Worm (Caenorhabditis elegans) whole organism, L4/young adult: Measurements from ENCODE around the gene srxa-1.

Experiments
- W03F9.2 ChIP-seq: fragments of 150-350 bp; optimal IDR thresholded peaks from 2 replicates; lab custom pipeline; 2014; ENCODE audit warnings: missing biosample characterization, missing genetic modification characterization
- dao-5 ChIP-seq: sonication (generic microtip); optimal IDR thresholded peaks from 2 replicates; lab custom pipeline; 2016; ENCODE audit warnings: missing genotype, missing genetic modification characterization, moderate library complexity, missing compliant biosample characterization
- him-1 ChIP-seq: sonication (generic microtip); optimal IDR thresholded peaks from 2 replicates; lab custom pipeline; 2016; ENCODE audit warnings: missing genotype, missing genetic modification reagents, missing genetic modification characterization, missing compliant biosample characterization

ce11 chrV:20731787-20732186 is at the start of gene srxa-1:
- TF ChIP-seq dao-5 (no peak), him-1 (no peak), W03F9.2 (tag; lab: Kevin White, UChicago) (no peak)
